Fruit fly (Drosophila melanogaster): Measurements from ENCODE around the gene CG15317.

The CG15317 gene

dm6 chrX:9589928-9590327 is 33.6 kb upstream of the CG15317 start (continued):
- TF ChIP-seq Atf6 (GFP tag; IDR thresholded peaks at IDR 0.05) (0 out of 2 replicates have a peak, but pooled peaks have one; percentile 62), CG1603 (tag; optimal IDR thresholded peaks at IDR 0.05) (peak; percentile 40), CG17829 (tag; optimal IDR thresholded peaks at IDR 0.05) (peak; percentile 26), CG15514 (GFP tag; optimal IDR thresholded peaks at IDR 0.05) (peak; percentile 30), Sox102F (GFP tag; optimal IDR thresholded peaks at IDR 0.05) (peak; percentile 73), wek (GFP tag; optimal IDR thresholded peaks at IDR 0.05) (no peak), CG32532 (GFP tag; IDR thresholded peaks at IDR 0.05) (0 out of 2 replicates have a peak, but pooled peaks have one; percentile 33), CG12391 (tag; optimal IDR thresholded peaks at IDR 0.05) (peak; percentile 44), scrt (GFP tag; optimal IDR thresholded peaks at IDR 0.05) (peak; percentile 7), CG1233 (GFP tag; optimal IDR thresholded peaks at IDR 0.05) (peak; percentile 40), ind (GFP tag; optimal IDR thresholded peaks at IDR 0.05) (peak; percentile 31), nerfin-1 (tag; optimal IDR thresholded peaks at IDR 0.05) (peak; percentile 12), bcd (GFP tag; optimal IDR thresholded peaks at IDR 0.05) (peak; percentile 48), CG4730 (GFP tag; IDR thresholded peaks at IDR 0.05) (no peak), vfl (GFP tag; optimal IDR thresholded peaks at IDR 0.05) (no peak)

DNA sequence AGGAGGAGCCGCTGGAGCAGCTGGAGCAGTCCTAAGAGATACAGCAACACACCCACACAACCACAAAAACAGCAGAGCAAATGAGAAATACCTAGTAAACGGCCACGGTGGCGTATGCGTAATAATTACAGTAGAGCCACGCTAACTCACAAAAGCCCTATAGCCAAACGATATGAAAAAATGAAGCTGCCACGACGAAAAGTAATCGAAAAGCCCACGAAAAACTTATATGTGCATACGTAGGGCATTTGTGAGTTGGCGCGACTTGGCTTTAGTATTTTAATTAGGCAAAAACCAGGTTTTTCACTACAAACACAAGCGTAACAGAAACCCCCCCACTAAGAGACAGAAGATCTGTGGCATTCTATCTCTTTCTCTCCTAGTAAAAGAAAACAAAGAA is 31.5 kb upstream of the CG15317 start:
- TF ChIP-seq prd (optimal IDR thresholded peaks at IDR 0.05) (no peak), prd (GFP tag; IDR thresholded peaks at IDR 0.05) (0 out of 3 replicates have a peak, but pooled peaks have one; percentile 4), CG12155 (GFP tag; optimal IDR thresholded peaks at IDR 0.05) (no peak), otp (GFP tag; IDR thresholded peaks at IDR 0.05) (no peak), phol (tag; optimal IDR thresholded peaks at IDR 0.05) (no peak), grau (tag; optimal IDR thresholded peaks at IDR 0.05) (peak; percentile 84), da (GFP tag; optimal IDR thresholded peaks at IDR 0.05) (no peak), hb (GFP tag; IDR thresholded peaks at IDR 0.05; ENCODE audit: partially characterized antibody) (no peak), shn (GFP tag; optimal IDR thresholded peaks at IDR 0.05) (peak; percentile 1), sisA (GFP tag; IDR thresholded peaks at IDR 0.05) (peak; percentile 32), slp2 (GFP tag; optimal IDR thresholded peaks at IDR 0.05) (no peak), nerfin-1 (tag; optimal IDR thresholded peaks at IDR 0.05) (no peak), CG9817 (tag; optimal IDR thresholded peaks at IDR 0.05) (peak; percentile 12), CG18599 (GFP tag; optimal IDR thresholded peaks at IDR 0.05) (peak; percentile 1), Mad (GFP tag; optimal IDR thresholded peaks at IDR 0.05) (no peak), Abd-B (GFP tag; optimal IDR thresholded peaks at IDR 0.05) (peak; percentile 50), fd64A (GFP tag; optimal IDR thresholded peaks at IDR 0.05) (no peak), Bdp1 (GFP tag; optimal IDR thresholded peaks at IDR 0.05) (no peak), seq (GFP tag; IDR thresholded peaks at IDR 0.05) (no peak), CG9932 (GFP tag; IDR thresholded peaks at IDR 0.05) (peak; percentile 62), hbn (GFP tag; IDR thresholded peaks at IDR 0.05; ENCODE audit: partially characterized antibody) (no peak), Rfx (GFP tag; IDR thresholded peaks at IDR 0.05) (peak; percentile 75), CG31224 (GFP tag; IDR thresholded peaks at IDR 0.05) (no peak), Bgb (GFP tag; IDR thresholded peaks at IDR 0.05; ENCODE audit: partially characterized antibody) (no peak), crol (GFP tag; IDR thresholded peaks at IDR 0.05) (no peak), CG13894 (tag; optimal IDR thresholded peaks at IDR 0.05) (peak; percentile 47), sens (GFP tag) (no peak), CG14014 (GFP tag; IDR thresholded peaks at IDR 0.05) (peak; percentile 38; the same call in 1 of the 2 replicates), vvl (GFP tag; IDR thresholded peaks at IDR 0.05) (peak; percentile 64), chif (GFP tag; optimal IDR thresholded peaks at IDR 0.05) (no peak), CG17385 (GFP tag; optimal IDR thresholded peaks at IDR 0.05) (peak; percentile 37), CG17359 (tag; optimal IDR thresholded peaks at IDR 0.05) (peak; percentile 21), CG15514 (GFP tag; optimal IDR thresholded peaks at IDR 0.05) (peak; percentile 0), ttk (GFP tag; IDR thresholded peaks at IDR 0.05) (0 out of 2 replicates have a peak, but pooled peaks have one; percentile 11), Taf1 (GFP tag; IDR thresholded peaks at IDR 0.05) (no peak), aop (GFP tag; IDR thresholded peaks at IDR 0.05) (no peak), CG17912 (GFP tag; optimal IDR thresholded peaks at IDR 0.05) (no peak)

Measured in whole organism, embryonic.